Fruit fly (Drosophila melanogaster) Kc167 (cell line): ENCODE measurements around the gene CG9837.

ENCODE experiments used
- Sin3A ChIP-seq: fragments of >200 bp; optimal IDR thresholded peaks from 2 replicates; lab custom pipeline; 2018; ENCODE audit warnings: missing external identifiers
- h ChIP-seq: fragments of >200 bp; optimal IDR thresholded peaks from 3 replicates; lab custom pipeline; 2018; ENCODE audit warnings: missing external identifiers
- insv ChIP-seq: fragments of >200 bp; optimal IDR thresholded peaks from 3 replicates; lab custom pipeline; 2018; ENCODE audit warnings: missing external identifiers
- psq ChIP-seq: fragments of >200 bp; optimal IDR thresholded peaks from 2 replicates; lab custom pipeline; 2017; ENCODE audit warnings: missing external identifiers

DNA sequence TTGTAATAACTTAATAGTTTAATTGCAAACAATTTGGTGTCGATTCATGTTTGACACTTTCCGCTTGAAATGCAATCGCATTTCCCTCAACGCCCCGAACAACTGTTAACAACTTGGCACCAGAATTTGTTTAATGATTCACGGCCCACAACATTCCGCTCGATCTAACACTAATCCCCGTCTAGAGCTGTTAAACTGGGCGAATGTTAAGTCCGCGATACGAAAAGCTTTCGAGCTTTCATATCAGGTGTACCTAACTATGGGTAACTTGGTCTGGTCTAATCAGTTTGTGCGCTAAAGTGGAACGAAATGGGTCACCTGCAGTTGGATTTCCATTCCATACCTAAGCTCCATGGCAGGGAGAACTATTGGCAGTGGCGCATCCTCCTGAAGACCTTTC is 40.2 kb downstream of the CG9837 start, which contains the start of gene CG34301:
- no peak for TF ChIP-seq h (lab: Kevin White, UChicago)
- no peak for TF ChIP-seq insv (lab: Kevin White, UChicago)
- TF ChIP-seq Sin3A (lab: Kevin White, UChicago): no peak
- no peak for TF ChIP-seq psq (lab: Kevin White, UChicago)
